Fruit fly (Drosophila melanogaster) whole organism, embryonic: Measurements from ENCODE around the gene jhamt.

ENCODE experiments used
- CG11504 ChIP-seq: fragments of 200-800 bp; sonication (Bioruptor generic); optimal IDR thresholded peaks from 3 replicates; lab custom pipeline; 2019; ENCODE audit warnings: missing biosample characterization, mild to moderate bottlenecking, missing genetic modification characterization, moderate library complexity
- CG13424 ChIP-seq: fragments of 200-800 bp; sonication (Bioruptor generic); optimal IDR thresholded peaks from 2 replicates; lab custom pipeline; 2019; ENCODE audit warnings: missing biosample characterization, mild to moderate bottlenecking, missing genetic modification characterization, moderate library complexity
- CG18764 ChIP-seq: fragments of 200-800 bp; sonication (Bioruptor generic); optimal IDR thresholded peaks from 3 replicates; lab custom pipeline; 2016; ENCODE audit warnings: missing biosample characterization, missing genetic modification characterization
- CG2199 ChIP-seq: fragments of 200-800 bp; sonication (Bioruptor generic); IDR thresholded peaks from 3 replicates; pipeline ENCODE4 v1.3.6; 2022; ENCODE audit warnings: missing biosample characterization, missing genetic modification characterization
- CG9437 ChIP-seq: fragments of 200-800 bp; sonication (Bioruptor generic); optimal IDR thresholded peaks from 2 replicates; lab custom pipeline; 2018; ENCODE audit warnings: missing biosample characterization, mild to moderate bottlenecking, missing genetic modification characterization
- Camta ChIP-seq: fragments of 200-800 bp; sonication (Bioruptor generic); optimal IDR thresholded peaks from 2 replicates; lab custom pipeline; 2016; ENCODE audit warnings: missing biosample characterization, missing genetic modification characterization
- btn ChIP-seq: fragments of 200-800 bp; sonication (Bioruptor generic); optimal IDR thresholded peaks from 2 replicates; lab custom pipeline; 2016; ENCODE audit warnings: missing biosample characterization, missing genetic modification characterization
- crc ChIP-seq: fragments of 200-800 bp; sonication (Bioruptor generic); optimal IDR thresholded peaks from 2 replicates; lab custom pipeline; 2016; ENCODE audit warnings: missing biosample characterization, missing genetic modification characterization
- ranshi ChIP-seq: fragments of 200-800 bp; sonication (Bioruptor generic); IDR thresholded peaks from 2 replicates; pipeline ENCODE4 v1.3.6; 2022; ENCODE audit warnings: missing biosample characterization, missing genetic modification characterization
- tin ChIP-seq: fragments of 200-800 bp; sonication (Bioruptor generic); optimal IDR thresholded peaks from 3 replicates; lab custom pipeline; 2016; ENCODE audit warnings: missing biosample characterization, missing genetic modification characterization

The jhamt gene

DNA sequence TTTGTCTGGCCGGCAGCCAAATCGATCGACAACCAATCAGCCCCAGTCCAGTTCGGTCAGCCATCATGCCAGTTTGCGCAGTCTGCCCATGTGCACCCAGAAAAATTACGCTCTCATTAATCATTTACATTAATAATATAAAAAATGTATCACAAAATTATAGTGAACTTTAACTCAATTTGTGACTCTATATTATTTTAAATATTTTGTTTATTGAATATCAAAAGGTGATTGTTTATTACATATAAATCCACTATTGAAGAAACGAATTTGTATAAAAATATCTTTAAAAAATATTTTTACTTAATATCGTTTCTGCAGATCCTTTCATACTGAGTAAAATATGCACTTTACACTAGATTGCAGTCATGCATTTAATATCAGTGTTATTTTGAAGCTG is 41.6 kb downstream of the jhamt start (continued):
- no peak for TF ChIP-seq Camta (GFP tag; lab: Kevin White, UChicago)
- no peak for TF ChIP-seq CG9437 (GFP tag; lab: Kevin White, UChicago)
- no peak for TF ChIP-seq ranshi (GFP tag; lab: Robert Waterston, UW)
- no peak for TF ChIP-seq CG13424 (tag; lab: Kevin White, UChicago)
- TF ChIP-seq crc (GFP tag; lab: Kevin White, UChicago), result no peak
- TF ChIP-seq CG18764 (GFP tag; lab: Kevin White, UChicago), result no peak
- no peak for TF ChIP-seq btn (GFP tag; lab: Kevin White, UChicago)

DNA sequence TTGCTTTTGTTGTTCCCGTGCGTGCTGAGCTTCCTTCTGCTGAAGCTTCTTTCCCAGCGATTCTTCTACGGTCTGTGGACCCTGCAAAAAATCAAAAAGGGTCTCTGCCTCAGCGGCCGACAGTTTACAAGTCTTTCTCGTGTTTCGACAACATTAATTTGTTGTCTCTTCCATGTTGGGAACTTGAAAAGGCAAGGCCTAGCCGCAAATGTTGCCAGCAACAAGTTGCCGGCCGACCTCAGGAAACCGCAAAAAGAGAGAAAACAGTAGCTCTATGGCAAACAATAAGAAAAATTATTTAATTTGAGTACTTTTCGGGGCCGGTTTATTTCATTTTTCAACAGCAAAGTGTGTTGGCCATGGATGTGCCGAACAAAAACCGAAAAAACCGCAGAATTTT is 48.1 kb downstream of the jhamt start:
- TF ChIP-seq tin (GFP tag; lab: Kevin White, UChicago) (no peak), CG2199 (GFP tag; lab: Robert Waterston, UW) (peak; percentile 56; the same call in 2 of the 3 replicates), CG11504 (tag; lab: Kevin White, UChicago) (peak; percentile 94)
- TF ChIP-seq, all 482 proteins: peak for 2
